Worm (Caenorhabditis elegans) whole organism, young adult: ENCODE results near the gene ras-1.

Experiments used
- B0035.1 ChIP-seq: sonication (generic microtip); optimal IDR thresholded peaks from 2 replicates; lab custom pipeline; 2016; ENCODE audit warnings: missing genetic modification characterization, mild to moderate bottlenecking, missing compliant biosample characterization, missing genotype, missing genetic modification reagents
- F23B12.7 ChIP-seq: sonication (generic microtip); optimal IDR thresholded peaks from 2 replicates; lab custom pipeline; 2017; ENCODE audit warnings: missing genetic modification characterization, mild to moderate bottlenecking, missing compliant biosample characterization, antibody characterized with exemption, moderate library complexity; ENCODE audit not compliant: insufficient read depth
- F49E8.2 ChIP-seq: sonication (generic microtip); optimal IDR thresholded peaks from 3 replicates; lab custom pipeline; 2017; ENCODE audit warnings: missing genetic modification characterization, mild to moderate bottlenecking, missing compliant biosample characterization, antibody characterized with exemption, moderate library complexity; ENCODE audit not compliant: insufficient read depth
- F57A8.1 ChIP-seq: fragments of 200-800 bp; sonication (Bioruptor generic); optimal IDR thresholded peaks from 2 replicates; lab custom pipeline; 2018; ENCODE audit warnings: mild to moderate bottlenecking, missing genetic modification characterization, moderate library complexity, missing compliant biosample characterization
- K12H6.12 ChIP-seq: fragments of 200-800 bp; sonication (Bioruptor generic); optimal IDR thresholded peaks from 2 replicates; lab custom pipeline; 2018; ENCODE audit warnings: mild to moderate bottlenecking, missing genetic modification characterization, missing compliant biosample characterization
- Y53G8AR.9 ChIP-seq: fragments of 200-800 bp; sonication (Bioruptor generic); conservative IDR thresholded peaks from 2 replicates; pipeline ENCODE4 v1.3.6; 2022; ENCODE audit warnings: missing genetic modification reagents, missing genetic modification characterization, missing compliant biosample characterization
- Y56A3A.18 ChIP-seq: fragments of 200-800 bp; sonication (Bioruptor generic); IDR thresholded peaks from 2 replicates; pipeline ENCODE4 v1.3.6; 2022; ENCODE audit warnings: missing genetic modification reagents, missing genetic modification characterization, missing compliant biosample characterization
- Y67H2A.10 ChIP-seq: fragments of 200-800 bp; sonication (Bioruptor generic); conservative IDR thresholded peaks from 2 replicates; pipeline ENCODE4 v1.3.6; 2022; ENCODE audit warnings: missing genetic modification reagents, missing genetic modification characterization, missing compliant biosample characterization
- akir-1 ChIP-seq: fragments of 200-800 bp; sonication (Bioruptor generic); optimal IDR thresholded peaks from 2 replicates; lab custom pipeline; 2018; ENCODE audit warnings: mild to moderate bottlenecking, missing genetic modification characterization, moderate library complexity, missing compliant biosample characterization
- ama-1 ChIP-seq, 3 experiments: fragments of 150-350 bp in 1 of 3; sonication (generic microtip) in 2 of 3; optimal IDR thresholded peaks; 2 replicates each; lab custom pipeline; 2014 to 2018; ENCODE audit warnings: missing biosample characterization in 2 of 3, missing genetic modification characterization in 2 of 3, missing genetic modification reagents in 2 of 3
- aptf-3 ChIP-seq: fragments of 200-800 bp; sonication (Bioruptor generic); IDR thresholded peaks from 2 replicates; pipeline ENCODE4 v1.3.6; 2022; ENCODE audit warnings: missing genetic modification characterization, missing compliant biosample characterization
- attf-3 ChIP-seq: fragments of 200-800 bp; sonication (Bioruptor generic); conservative IDR thresholded peaks from 2 replicates; pipeline ENCODE4 v1.3.6; 2022; ENCODE audit warnings: missing genetic modification reagents, missing genetic modification characterization, missing compliant biosample characterization
- ccch-3 ChIP-seq: fragments of 200-800 bp; sonication (Bioruptor generic); optimal IDR thresholded peaks from 2 replicates; lab custom pipeline; 2018; ENCODE audit warnings: mild to moderate bottlenecking, missing genetic modification characterization, missing compliant biosample characterization
- cebp-1 ChIP-seq, 2 experiments: fragments of 200-800 bp in 1 of 2; sonication (Bioruptor generic) in 1 of 2; sonication (generic microtip) in 1 of 2; IDR thresholded peaks in 1 of 2; optimal IDR thresholded peaks in 1 of 2; 2 replicates each; pipeline versions ENCODE4 v1.3.6 to Lab custom; 2017 to 2022; ENCODE audit warnings: missing compliant biosample characterization in 2 of 2, missing genetic modification characterization in 2 of 2, mild to moderate bottlenecking in 1 of 2, missing genetic modification reagents in 1 of 2, moderate library complexity in 1 of 2
- ceh-40 ChIP-seq: fragments of 200-800 bp; sonication (Bioruptor generic); IDR thresholded peaks from 2 replicates; pipeline ENCODE4 v1.3.6; 2022; ENCODE audit warnings: missing genetic modification characterization, missing compliant biosample characterization
- ceh-58 ChIP-seq: fragments of 200-800 bp; sonication (Bioruptor generic); IDR thresholded peaks from 2 replicates; pipeline ENCODE4 v1.3.6; 2022; ENCODE audit warnings: missing genetic modification characterization, missing compliant biosample characterization
- dpl-1 ChIP-seq: fragments of 150-350 bp; optimal IDR thresholded peaks from 2 replicates; lab custom pipeline; 2014; ENCODE audit warnings: missing biosample characterization, missing genetic modification reagents, missing genetic modification characterization
- ets-4 ChIP-seq: fragments of 200-800 bp; sonication (Bioruptor generic); optimal IDR thresholded peaks from 2 replicates; lab custom pipeline; 2018; ENCODE audit warnings: mild to moderate bottlenecking, missing genetic modification characterization, missing compliant biosample characterization
- hlh-12 ChIP-seq: sonication (generic microtip); optimal IDR thresholded peaks from 2 replicates; lab custom pipeline; 2016; ENCODE audit warnings: missing genetic modification characterization, missing compliant biosample characterization
- hlh-26 ChIP-seq: fragments of 200-800 bp; sonication (Bioruptor generic); conservative IDR thresholded peaks from 2 replicates; pipeline ENCODE4 v1.3.6; 2022; ENCODE audit warnings: missing genetic modification reagents, missing genetic modification characterization, missing compliant biosample characterization
- hmg-1.2 ChIP-seq: fragments of 200-800 bp; sonication (Bioruptor generic); IDR thresholded peaks from 2 replicates; pipeline ENCODE4 v1.3.6; 2022; ENCODE audit warnings: missing genetic modification reagents, missing genetic modification characterization, missing compliant biosample characterization
- hrde-1 ChIP-seq: sonication (generic microtip); optimal IDR thresholded peaks from 2 replicates; lab custom pipeline; 2016; ENCODE audit warnings: missing genetic modification characterization, mild to moderate bottlenecking, missing compliant biosample characterization, moderate library complexity, missing genotype, missing genetic modification reagents, borderline replicate concordance
- lag-1 ChIP-seq: fragments of 200-800 bp; sonication (Bioruptor generic); IDR thresholded peaks from 2 replicates; pipeline ENCODE4 v1.3.6; 2022; ENCODE audit warnings: missing genetic modification reagents, missing genetic modification characterization, missing compliant biosample characterization
- let-526 ChIP-seq: fragments of 200-800 bp; sonication (Bioruptor generic); IDR thresholded peaks from 2 replicates; pipeline ENCODE4 v1.3.6; 2022; ENCODE audit warnings: missing genetic modification reagents, missing genetic modification characterization, missing compliant biosample characterization
- lir-1 ChIP-seq: fragments of 200-800 bp; sonication (Bioruptor generic); conservative IDR thresholded peaks from 2 replicates; pipeline ENCODE4 v1.3.6; 2022; ENCODE audit warnings: missing genetic modification reagents, missing genetic modification characterization, missing compliant biosample characterization
- lsl-1 ChIP-seq: fragments of 200-800 bp; sonication (Bioruptor generic); optimal IDR thresholded peaks from 2 replicates; lab custom pipeline; 2018; ENCODE audit warnings: mild to moderate bottlenecking, missing genetic modification characterization, moderate library complexity, missing compliant biosample characterization
- lsy-27 ChIP-seq: sonication (generic microtip); optimal IDR thresholded peaks from 2 replicates; lab custom pipeline; 2017; ENCODE audit warnings: missing genetic modification characterization, mild to moderate bottlenecking, missing compliant biosample characterization, antibody characterized with exemption, missing genotype, borderline replicate concordance; ENCODE audit not compliant: insufficient read depth
- madf-3 ChIP-seq: fragments of 200-800 bp; sonication (Bioruptor generic); IDR thresholded peaks from 2 replicates; pipeline ENCODE4 v1.3.6; 2022; ENCODE audit warnings: missing genetic modification reagents, missing genetic modification characterization, missing compliant biosample characterization
- mxl-1 ChIP-seq: sonication (generic microtip); optimal IDR thresholded peaks from 2 replicates; lab custom pipeline; 2016; ENCODE audit warnings: missing genetic modification characterization, missing compliant biosample characterization
- nhr-179 ChIP-seq: sonication (generic microtip); optimal IDR thresholded peaks from 2 replicates; lab custom pipeline; 2016; ENCODE audit warnings: mild to moderate bottlenecking, missing genetic modification characterization, missing compliant biosample characterization
- pbrm-1 ChIP-seq: fragments of 200-800 bp; sonication (Bioruptor generic); IDR thresholded peaks from 2 replicates; pipeline ENCODE4 v1.3.6; 2022; ENCODE audit warnings: missing genetic modification reagents, missing genetic modification characterization, missing compliant biosample characterization
- pha-4 ChIP-seq: fragments of 150-350 bp; sonication (generic microtip); optimal IDR thresholded peaks from 2 replicates; lab custom pipeline; 2014; ENCODE audit warnings: missing biosample characterization, missing genetic modification reagents, missing genetic modification characterization
- sdz-38 ChIP-seq: sonication (generic microtip); optimal IDR thresholded peaks from 2 replicates; lab custom pipeline; 2016; ENCODE audit warnings: missing genotype, missing genetic modification characterization, missing compliant biosample characterization
- snpc-1.1 ChIP-seq: sonication (generic microtip); optimal IDR thresholded peaks from 2 replicates; lab custom pipeline; 2017; ENCODE audit warnings: missing genetic modification characterization, mild to moderate bottlenecking, missing compliant biosample characterization, antibody characterized with exemption, moderate library complexity, missing genotype, missing genetic modification reagents; ENCODE audit not compliant: insufficient read depth
- snpc-4 ChIP-seq, 5 experiments: fragments of 150-350 bp in 1 of 5; sonication (generic microtip) in 4 of 5; optimal IDR thresholded peaks; 2 replicates each; lab custom pipeline; 2014 to 2018; ENCODE audit warnings: missing genetic modification characterization in 5 of 5, missing biosample characterization in 3 of 5, antibody characterized with exemption in 2 of 5, mild to moderate bottlenecking in 2 of 5, missing compliant biosample characterization in 2 of 5, missing genotype in 2 of 5, moderate library complexity in 2 of 5, missing genetic modification reagents in 1 of 5
- somi-1 ChIP-seq: fragments of 200-800 bp; sonication (Bioruptor generic); optimal IDR thresholded peaks from 2 replicates; lab custom pipeline; 2018; ENCODE audit warnings: mild to moderate bottlenecking, missing genetic modification characterization, missing compliant biosample characterization
- sptf-2 ChIP-seq: fragments of 200-800 bp; sonication (Bioruptor generic); optimal IDR thresholded peaks from 2 replicates; lab custom pipeline; 2018; ENCODE audit warnings: mild to moderate bottlenecking, missing genetic modification characterization, missing compliant biosample characterization
- unc-130 ChIP-seq: sonication (generic microtip); optimal IDR thresholded peaks from 2 replicates; lab custom pipeline; 2016; ENCODE audit warnings: missing genetic modification reagents, missing genetic modification characterization, missing compliant biosample characterization
- unc-62 ChIP-seq: fragments of 150-350 bp; optimal IDR thresholded peaks from 2 replicates; lab custom pipeline; 2014; ENCODE audit warnings: missing biosample characterization, missing genetic modification reagents, missing genetic modification characterization
- zim-3 ChIP-seq: sonication (generic microtip); optimal IDR thresholded peaks from 2 replicates; lab custom pipeline; 2017; ENCODE audit warnings: mild to moderate bottlenecking, missing genetic modification characterization, moderate library complexity, missing compliant biosample characterization
- ztf-26 ChIP-seq: sonication (generic microtip); optimal IDR thresholded peaks from 2 replicates; lab custom pipeline; 2017; ENCODE audit warnings: missing genetic modification characterization, missing compliant biosample characterization
- ztf-28 ChIP-seq: fragments of 200-800 bp; sonication (Bioruptor generic); IDR thresholded peaks from 2 replicates; pipeline ENCODE4 v1.3.6; 2022; ENCODE audit warnings: missing genetic modification reagents, missing genetic modification characterization, missing compliant biosample characterization
- ztf-6 ChIP-seq: fragments of 200-800 bp; sonication (Bioruptor generic); IDR thresholded peaks from 2 replicates; pipeline ENCODE4 v1.3.6; 2022; ENCODE audit warnings: missing genetic modification reagents, missing genetic modification characterization, missing compliant biosample characterization

Gene ras-1

ce11 chrII:12348957-12349356 is 3.1 kb downstream of the ras-1 start:
- TF ChIP-seq hmg-1.2 (GFP tag; lab: Robert Waterston, UW): peak; percentile 72
- TF ChIP-seq ceh-58 (GFP tag; lab: Robert Waterston, UW): no peak

ce11 chrII:12346289-12346989 is 5.6 kb downstream of the ras-1 start:
- TF ChIP-seq akir-1 (GFP tag; lab: Kevin White, UChicago) (no peak), hlh-26 (no peak), F23B12.7 (tag; lab: Kevin White, UChicago) (no peak), lag-1 (GFP tag; lab: Robert Waterston, UW) (no peak), mxl-1 (no peak), let-526 (GFP tag; lab: Robert Waterston, UW) (no peak), dpl-1 (GFP tag; lab: Kevin White, UChicago) (no peak), Y53G8AR.9 (GFP tag; lab: Robert Waterston, UW) (no peak)
- TF ChIP-seq, all 124 proteins: peak for 0

ce11 chrII:12344787-12345186 is 7.3 kb downstream of the ras-1 start, which contains the start of gene C44C11.6:
TSS of gene C44C11.6 (plus strand) at chrII:12344809.
- TF ChIP-seq madf-3 (no peak), ztf-6 (GFP tag; lab: Robert Waterston, UW) (no peak), pha-4 (tag; lab: Kevin White, UChicago) (no peak), ztf-26 (no peak), unc-62 (GFP tag; lab: Kevin White, UChicago) (no peak), zim-3 (tag; lab: Kevin White, UChicago) (no peak), pbrm-1 (GFP tag; lab: Robert Waterston, UW) (0 out of 2 replicates have a peak, but pooled peaks have one; percentile 12), ztf-28 (GFP tag; lab: Robert Waterston, UW) (no peak), lir-1 (GFP tag; lab: Robert Waterston, UW) (no peak), somi-1 (GFP tag; lab: Kevin White, UChicago) (no peak), K12H6.12 (tag; lab: Kevin White, UChicago) (no peak), Y56A3A.18 (GFP tag; lab: Robert Waterston, UW) (no peak), aptf-3 (no peak), nhr-179 (tag; lab: Kevin White, UChicago) (no peak), sdz-38 (no peak), hrde-1 (no peak), F49E8.2 (tag; lab: Kevin White, UChicago) (no peak), ets-4 (GFP tag; lab: Kevin White, UChicago) (no peak), lsy-27 (tag; lab: Kevin White, UChicago) (no peak), lsl-1 (GFP tag; lab: Kevin White, UChicago) (no peak), attf-3 (GFP tag; lab: Robert Waterston, UW) (no peak), sptf-2 (GFP tag; lab: Kevin White, UChicago) (no peak), snpc-4 (GFP tag; optimal IDR thresholded peaks at IDR 0.05; lab: Kevin White, UChicago) (no peak), snpc-4 (tag; optimal IDR thresholded peaks at IDR 0.05; lab: Kevin White, UChicago) (no peak), Y67H2A.10 (GFP tag; lab: Robert Waterston, UW) (no peak), ama-1 (optimal IDR thresholded peaks at IDR 0.05; lab: Kevin White, UChicago) (no peak), ama-1 (GFP tag; optimal IDR thresholded peaks at IDR 0.05; lab: Kevin White, UChicago) (no peak), unc-130 (GFP tag; lab: Kevin White, UChicago) (no peak), ccch-3 (GFP tag; lab: Kevin White, UChicago) (no peak), ceh-40 (no peak), F57A8.1 (GFP tag; lab: Kevin White, UChicago) (no peak), B0035.1 (tag; lab: Kevin White, UChicago) (no peak), snpc-1.1 (no peak), hlh-12 (no peak), cebp-1 (GFP tag; IDR thresholded peaks at IDR 0.05; lab: Robert Waterston, UW) (no peak), cebp-1 (tag; optimal IDR thresholded peaks at IDR 0.05; lab: Kevin White, UChicago) (peak; percentile 12)
